Fruit fly (Drosophila melanogaster): ENCODE results near the gene Ccp84Ab.

The Ccp84Ab gene

dm6 chr3R:6702777-6703176, at the start of gene Ccp84Ab:
TSS of gene Ccp84Ab (minus strand) at chr3R:6702877.
- no peak for TF ChIP-seq CG17801 (GFP tag; optimal IDR thresholded peaks at IDR 0.05; ENCODE audit: partially characterized antibody)

- no peak for TF ChIP-seq CG17801 (GFP tag; optimal IDR thresholded peaks at IDR 0.05; ENCODE audit: partially characterized antibody)
Observed at dm6 chr3R:6751467-6752155, 48.9 kb upstream of the Ccp84Ab start.

DNA sequence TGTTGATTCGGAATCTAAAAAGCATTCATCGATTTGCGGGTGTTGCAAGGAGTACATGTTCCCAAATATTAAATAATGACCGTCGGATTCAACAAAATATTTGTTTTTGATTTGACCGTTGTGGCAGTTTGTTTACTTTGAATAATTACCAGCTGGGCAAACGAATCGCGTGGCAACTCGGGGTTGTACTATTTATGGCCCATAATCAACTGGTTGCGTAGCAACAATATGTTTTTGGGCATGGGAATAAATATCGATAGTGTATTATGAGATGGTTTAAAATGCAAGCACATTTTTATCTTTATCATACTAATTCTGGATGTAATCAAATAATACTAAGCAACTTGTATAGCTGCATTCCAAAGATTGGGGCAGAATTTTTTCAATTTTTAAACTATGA, 45.2 kb upstream of the Ccp84Ab start, which contains the start of gene CG34297:
TSS of gene CG34297 (minus strand) at position 101 of the 400 bp plus-strand sequence.
- TF ChIP-seq CG17801 (GFP tag; optimal IDR thresholded peaks at IDR 0.05; ENCODE audit: partially characterized antibody) = no peak

dm6 chr3R:6746212-6746611, 43.5 kb upstream of the Ccp84Ab start:
- TF ChIP-seq CG17801 (GFP tag; optimal IDR thresholded peaks at IDR 0.05; ENCODE audit: partially characterized antibody) = no peak

dm6 chr3R:6744036-6744435, 41.4 kb upstream of the Ccp84Ab start, which contains the start of gene zen2:
TSS of gene zen2 (minus strand) at chr3R:6744136.
- TF ChIP-seq CG17801 (GFP tag; optimal IDR thresholded peaks at IDR 0.05; ENCODE audit: partially characterized antibody) = no peak

DNA sequence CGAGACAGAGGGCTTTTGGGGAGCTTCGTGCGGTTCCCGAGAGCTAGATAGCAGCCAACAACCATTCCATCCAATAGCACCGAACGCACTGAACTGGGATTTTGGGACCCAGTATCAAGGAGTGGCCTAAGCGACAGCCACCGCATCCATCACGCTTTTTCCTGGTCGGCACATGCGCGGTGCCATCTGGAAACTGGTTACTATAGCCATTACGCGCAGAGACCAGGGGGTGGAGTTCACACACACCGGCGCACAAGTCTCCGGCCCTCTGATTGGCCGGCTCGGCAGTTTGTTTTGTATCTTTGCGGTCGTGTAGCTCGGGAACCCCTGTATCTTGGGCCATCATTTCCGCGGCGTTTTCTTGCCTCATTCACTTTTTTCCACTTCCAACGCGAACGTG, 39.3 kb upstream of the Ccp84Ab start, which contains the start of gene pb:
TSS of gene pb (minus strand) at position 81 of the 400 bp plus-strand sequence.
- TF ChIP-seq CG17801 (GFP tag; optimal IDR thresholded peaks at IDR 0.05; ENCODE audit: partially characterized antibody) = no peak

DNA sequence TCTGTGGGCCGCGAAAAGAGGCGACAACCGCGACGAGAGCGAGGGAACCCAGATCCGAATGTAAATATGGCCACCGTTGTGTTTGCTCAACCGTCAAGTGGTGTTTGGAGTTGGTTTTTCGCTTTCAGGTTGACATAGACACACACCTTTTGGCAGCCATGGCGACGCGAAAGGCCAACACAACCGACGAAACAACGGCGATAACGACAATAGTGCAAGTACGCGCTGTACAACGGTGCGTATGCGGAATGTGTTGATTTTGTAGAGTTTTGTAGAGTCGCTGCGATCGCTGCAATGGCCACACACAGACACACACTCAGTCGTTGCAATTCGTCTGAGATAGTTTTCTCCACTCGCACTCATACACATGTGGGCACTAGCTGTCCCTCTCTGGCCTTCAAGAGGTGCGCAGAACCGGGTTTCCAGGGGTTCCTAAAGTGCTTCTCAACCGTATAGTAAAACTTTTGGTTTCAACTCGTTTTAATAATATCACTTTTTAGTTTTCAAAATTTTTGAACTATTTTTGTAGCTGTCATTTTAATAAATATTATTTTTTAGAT, 38.8 kb upstream of the Ccp84Ab start:
- TF ChIP-seq CG17801 (GFP tag; optimal IDR thresholded peaks at IDR 0.05; ENCODE audit: partially characterized antibody) = no peak

dm6 chr3R:6735722-6736121, 33.0 kb upstream of the Ccp84Ab start:
- no peak for TF ChIP-seq CG17801 (GFP tag; optimal IDR thresholded peaks at IDR 0.05; ENCODE audit: partially characterized antibody)

dm6 chr3R:6726119-6726518, 23.4 kb upstream of the Ccp84Ab start:
- TF ChIP-seq CG17801 (GFP tag; optimal IDR thresholded peaks at IDR 0.05; ENCODE audit: partially characterized antibody) = no peak

DNA sequence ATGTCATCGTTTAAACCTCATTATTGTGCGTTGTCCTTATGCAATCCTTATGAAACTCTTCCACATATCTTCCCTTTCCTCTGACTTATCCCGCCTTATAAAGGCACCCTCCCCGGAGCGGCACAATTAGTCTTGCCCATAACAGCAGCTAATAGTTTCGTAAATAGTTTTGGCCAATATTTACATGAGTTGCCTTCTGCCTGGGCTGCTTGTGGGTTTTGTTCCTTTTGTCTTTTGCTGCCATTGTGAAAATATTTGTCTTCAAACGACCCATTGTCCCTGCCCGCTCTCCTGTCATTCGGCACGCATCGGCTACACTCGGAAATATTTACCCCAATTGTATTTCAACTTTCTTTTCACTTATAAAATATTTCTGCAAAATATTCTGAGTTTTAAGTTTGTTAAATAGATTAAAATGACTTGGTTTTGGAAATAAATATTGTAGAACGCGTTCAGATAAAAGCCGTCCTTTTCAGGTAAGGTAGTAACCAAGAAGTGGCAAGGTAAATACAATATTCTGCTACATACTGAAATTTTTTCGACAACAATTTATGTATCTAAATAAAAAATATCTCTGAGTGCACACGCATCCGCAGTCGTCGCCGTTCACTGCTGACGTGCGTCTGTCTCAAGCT, 21.0 kb upstream of the Ccp84Ab start:
- TF ChIP-seq CG17801 (GFP tag; optimal IDR thresholded peaks at IDR 0.05; ENCODE audit: partially characterized antibody) = no peak

dm6 chr3R:6708858-6709257, 6.2 kb upstream of the Ccp84Ab start:
- no peak for TF ChIP-seq CG17801 (GFP tag; optimal IDR thresholded peaks at IDR 0.05; ENCODE audit: partially characterized antibody)

DNA sequence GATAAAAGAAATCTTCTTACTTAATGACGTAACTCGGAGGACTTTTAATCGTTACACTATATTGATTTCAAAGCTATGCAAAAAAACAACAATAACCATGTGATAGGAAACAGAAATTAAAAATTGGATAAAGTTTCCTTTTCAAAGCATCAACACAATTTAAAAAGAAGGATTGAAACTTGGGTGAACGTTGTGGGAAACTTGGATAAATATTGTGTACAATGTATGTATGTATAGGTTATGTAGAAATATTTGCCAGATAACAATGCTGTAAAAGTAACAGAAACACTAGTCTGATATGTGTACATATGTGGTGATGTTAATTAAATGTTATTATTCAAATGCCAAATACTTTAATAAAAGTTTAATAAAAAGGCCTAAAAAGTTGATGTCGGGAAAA, 3.6 kb upstream of the Ccp84Ab start:
- no peak for TF ChIP-seq CG17801 (GFP tag; optimal IDR thresholded peaks at IDR 0.05; ENCODE audit: partially characterized antibody)

DNA sequence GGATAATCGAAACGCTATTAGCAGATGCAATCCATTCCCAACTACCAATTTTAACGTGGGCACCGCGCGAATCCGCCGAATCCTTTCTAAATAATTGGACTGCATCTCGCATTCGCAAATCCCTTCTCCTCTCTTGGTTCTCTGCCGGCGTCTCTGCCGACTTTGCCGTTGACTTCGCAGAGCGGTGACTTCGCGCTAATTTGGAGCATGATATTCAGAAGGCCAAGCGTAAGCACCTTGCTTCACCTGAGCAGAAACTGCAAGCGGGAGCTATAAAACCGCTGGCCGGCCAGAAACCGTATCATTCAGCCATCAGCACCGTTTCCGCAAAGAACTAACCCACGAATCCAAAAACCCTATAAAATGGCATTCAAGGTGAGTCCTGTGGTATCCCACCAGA, 1.1 kb upstream of the Ccp84Ab start, which contains the start of gene Ccp84Aa:
TSS of gene Ccp84Aa (plus strand) at position 301 of the 400 bp plus-strand sequence.
- TF ChIP-seq CG17801 (GFP tag; optimal IDR thresholded peaks at IDR 0.05; ENCODE audit: partially characterized antibody) = no peak

DNA sequence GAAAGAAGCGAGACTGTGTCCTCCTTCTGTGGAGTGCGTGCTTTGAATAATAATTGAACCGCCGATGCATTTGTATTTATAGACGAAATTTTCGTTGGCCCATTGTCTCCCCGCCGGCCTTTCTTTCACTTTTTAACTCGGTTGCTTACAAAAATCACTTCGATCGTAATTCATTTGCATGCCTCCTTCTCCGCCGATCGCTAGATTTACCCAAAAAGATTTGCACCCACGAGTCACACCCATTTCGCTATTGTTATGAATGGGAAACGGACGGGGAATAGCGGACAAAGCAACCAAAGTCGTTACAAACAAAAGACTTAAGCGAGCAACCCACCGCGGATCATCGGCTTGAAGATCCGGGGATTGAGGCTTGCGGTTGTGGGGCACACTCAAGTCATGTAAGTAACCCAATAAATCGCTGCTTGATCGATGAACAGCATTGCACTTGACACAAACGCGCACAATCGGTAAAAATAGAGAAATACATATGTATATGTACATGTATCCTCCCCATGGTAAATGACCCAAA, 6.4 kb downstream of the Ccp84Ab start, which contains the start of gene Ccp84Ac:
TSS of gene Ccp84Ac (minus strand) at position 51 of the 529 bp plus-strand sequence.
- TF ChIP-seq CG17801 (GFP tag; optimal IDR thresholded peaks at IDR 0.05; ENCODE audit: partially characterized antibody) = no peak

- no peak for TF ChIP-seq CG17801 (GFP tag; optimal IDR thresholded peaks at IDR 0.05; ENCODE audit: partially characterized antibody)
Observed at dm6 chr3R:6692432-6692831, 10.2 kb downstream of the Ccp84Ab start, which contains the start of gene Ccp84Ad. TSS of gene Ccp84Ad (plus strand) at chr3R:6692732.
